Worm (Caenorhabditis elegans): ENCODE data around the gene C45H4.21.

C45H4.21 gene

DNA sequence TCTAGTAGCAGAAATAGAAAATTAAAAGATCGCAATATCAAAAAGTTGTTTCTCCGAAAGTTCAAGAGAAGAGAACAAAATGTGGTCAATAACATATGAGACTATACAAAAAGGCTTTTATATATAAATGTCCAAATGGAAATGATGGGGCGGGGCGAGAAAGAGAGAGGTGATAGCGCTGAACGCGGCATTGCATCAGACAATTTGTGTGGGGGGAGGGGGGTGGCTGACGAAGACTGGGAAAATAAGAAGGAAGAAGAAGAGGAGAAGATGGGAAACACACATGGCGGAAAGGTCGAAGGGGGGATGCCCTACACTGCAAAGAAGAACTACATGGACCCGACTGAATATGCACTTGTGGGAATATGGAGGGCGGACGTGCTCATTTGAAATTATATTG is 14.0 kb downstream of the C45H4.21 start:
- TF ChIP-seq snpc-4 (tag; optimal IDR thresholded peaks at IDR 0.05), result peak; percentile 23
- peak; percentile 11 for TF ChIP-seq elt-2 (tag; optimal IDR thresholded peaks at IDR 0.05)
- peak; percentile 52 for TF ChIP-seq nfya-1 (tag; optimal IDR thresholded peaks at IDR 0.05; ENCODE audit: insufficient read depth)
- peak; percentile 39 for TF ChIP-seq lin-39 (tag; optimal IDR thresholded peaks at IDR 0.05)
- TF ChIP-seq aly-2 (tag; optimal IDR thresholded peaks at IDR 0.05), result no peak
- peak; percentile 27 for TF ChIP-seq fkh-10 (GFP tag; optimal IDR thresholded peaks at IDR 0.05)
- TF ChIP-seq ceh-9 (tag; optimal IDR thresholded peaks at IDR 0.05), result no peak
- TF ChIP-seq hmg-11 (tag; optimal IDR thresholded peaks at IDR 0.05), result peak; percentile 54
- TF ChIP-seq jun-1 (tag; optimal IDR thresholded peaks at IDR 0.05), result peak; percentile 86

DNA sequence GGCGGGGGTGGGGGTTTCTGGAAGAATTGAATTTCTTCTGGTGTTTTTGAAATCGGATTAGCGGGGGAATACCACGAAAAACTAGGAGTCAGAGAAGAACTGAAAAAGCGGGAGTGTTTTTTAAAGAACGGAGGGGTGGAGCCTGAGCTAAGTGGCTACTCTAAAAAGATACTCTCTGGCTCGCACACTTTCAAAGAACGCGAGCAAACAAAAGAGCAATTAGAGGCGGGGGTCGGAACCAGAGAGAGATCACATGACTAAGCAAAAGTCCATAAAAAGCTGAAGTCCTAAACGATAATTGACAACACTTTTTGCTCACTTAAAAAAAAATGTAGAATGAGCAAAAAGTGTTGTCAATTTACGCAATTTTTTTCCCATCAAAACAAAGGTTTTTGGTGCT is 15.0 kb downstream of the C45H4.21 start:
- TF ChIP-seq ceh-16 (tag; optimal IDR thresholded peaks at IDR 0.05) (no peak), unc-62 (GFP tag; optimal IDR thresholded peaks at IDR 0.05) (no peak), nhr-12 (tag; optimal IDR thresholded peaks at IDR 0.05) (no peak), pqm-1 (tag; optimal IDR thresholded peaks at IDR 0.05) (no peak), elt-3 (tag; optimal IDR thresholded peaks at IDR 0.05) (no peak), lin-15B (tag; optimal IDR thresholded peaks at IDR 0.05) (no peak), lin-39 (tag; optimal IDR thresholded peaks at IDR 0.05) (peak; percentile 56), nfya-1 (tag; optimal IDR thresholded peaks at IDR 0.05; ENCODE audit: insufficient read depth) (peak; percentile 35), zag-1 (tag; optimal IDR thresholded peaks at IDR 0.05) (no peak), fkh-2 (tag; optimal IDR thresholded peaks at IDR 0.05) (no peak), ztf-4 (tag; optimal IDR thresholded peaks at IDR 0.05) (no peak), fos-1 (tag; optimal IDR thresholded peaks at IDR 0.05) (no peak)

DNA sequence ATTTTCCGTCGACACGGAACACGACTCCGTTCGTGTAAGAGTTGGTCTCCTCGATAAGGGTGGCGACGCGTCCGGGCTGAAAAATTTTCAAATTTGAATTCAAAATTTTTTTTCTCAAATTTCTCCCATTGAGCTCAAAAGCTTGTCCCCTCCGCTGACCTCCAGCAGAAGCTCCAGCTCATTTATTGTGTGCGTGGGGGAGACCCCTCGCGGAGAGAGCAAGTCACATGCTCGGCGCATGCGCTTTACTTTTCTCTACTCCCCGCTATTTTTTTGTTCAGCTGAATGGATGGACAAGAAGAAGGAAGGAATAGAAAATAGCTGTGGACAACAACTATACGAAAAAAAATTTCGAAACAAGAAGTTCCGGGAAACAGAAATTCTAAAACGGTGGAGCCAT is 15.8 kb downstream of the C45H4.21 start:
- TF ChIP-seq ceh-16 (tag; optimal IDR thresholded peaks at IDR 0.05) (no peak), tbx-2 (tag; optimal IDR thresholded peaks at IDR 0.05) (peak; percentile 7), mml-1 (tag; optimal IDR thresholded peaks at IDR 0.05) (peak; percentile 93), nhr-77 (tag; optimal IDR thresholded peaks at IDR 0.05) (no peak), ceh-82 (tag; optimal IDR thresholded peaks at IDR 0.05) (no peak), unc-39 (tag; optimal IDR thresholded peaks at IDR 0.05) (no peak), R02D3.7 (tag; optimal IDR thresholded peaks at IDR 0.05) (no peak), snpc-4 (tag; optimal IDR thresholded peaks at IDR 0.05) (peak; percentile 50), ceh-9 (tag; optimal IDR thresholded peaks at IDR 0.05) (no peak), ZK546.5 (tag; optimal IDR thresholded peaks at IDR 0.05) (no peak), eor-1 (tag; optimal IDR thresholded peaks at IDR 0.05) (no peak), nhr-67 (tag; optimal IDR thresholded peaks at IDR 0.05) (no peak), nhr-12 (tag; optimal IDR thresholded peaks at IDR 0.05) (no peak), mdl-1 (tag; optimal IDR thresholded peaks at IDR 0.05) (peak; percentile 49), nhr-43 (tag; optimal IDR thresholded peaks at IDR 0.05; ENCODE audit: poor library complexity, severe bottlenecking) (no peak), daf-12 (tag; optimal IDR thresholded peaks at IDR 0.05) (no peak), elt-2 (tag; optimal IDR thresholded peaks at IDR 0.05) (peak; percentile 5), lsy-12 (tag; optimal IDR thresholded peaks at IDR 0.05) (no peak), nhr-11 (tag; optimal IDR thresholded peaks at IDR 0.05) (no peak), elt-1 (tag; optimal IDR thresholded peaks at IDR 0.05) (no peak), elt-3 (tag; optimal IDR thresholded peaks at IDR 0.05) (no peak), hmg-11 (tag; optimal IDR thresholded peaks at IDR 0.05) (peak; percentile 80), unc-62 (GFP tag; optimal IDR thresholded peaks at IDR 0.05) (no peak), nhr-237 (tag; optimal IDR thresholded peaks at IDR 0.05) (no peak), egl-27 (tag; optimal IDR thresholded peaks at IDR 0.05) (no peak), pha-4 (tag; optimal IDR thresholded peaks at IDR 0.05) (peak; percentile 50), sea-2 (GFP tag; optimal IDR thresholded peaks at IDR 0.05) (no peak), fos-1 (tag; optimal IDR thresholded peaks at IDR 0.05) (no peak), zag-1 (tag; optimal IDR thresholded peaks at IDR 0.05) (no peak), ceh-28 (tag; optimal IDR thresholded peaks at IDR 0.05) (no peak), nhr-28 (tag; optimal IDR thresholded peaks at IDR 0.05) (no peak), nhr-23 (tag; optimal IDR thresholded peaks at IDR 0.05) (no peak), ztf-11 (tag; optimal IDR thresholded peaks at IDR 0.05) (no peak), jun-1 (tag; optimal IDR thresholded peaks at IDR 0.05) (peak; percentile 28), aly-2 (tag; optimal IDR thresholded peaks at IDR 0.05) (no peak), nfya-1 (tag; optimal IDR thresholded peaks at IDR 0.05; ENCODE audit: insufficient read depth) (peak; percentile 86), lin-15B (tag; optimal IDR thresholded peaks at IDR 0.05) (no peak), ama-1 (optimal IDR thresholded peaks at IDR 0.05) (no peak), fkh-2 (tag; optimal IDR thresholded peaks at IDR 0.05) (no peak), egl-5 (tag; optimal IDR thresholded peaks at IDR 0.05) (peak; percentile 42), lin-39 (tag; optimal IDR thresholded peaks at IDR 0.05) (peak; percentile 74), pqm-1 (tag; optimal IDR thresholded peaks at IDR 0.05) (peak; percentile 11), ztf-4 (tag; optimal IDR thresholded peaks at IDR 0.05) (no peak), fkh-10 (GFP tag; optimal IDR thresholded peaks at IDR 0.05) (peak; percentile 68), skn-1 (tag; optimal IDR thresholded peaks at IDR 0.05) (no peak), nhr-25 (tag; optimal IDR thresholded peaks at IDR 0.05) (no peak), nhr-76 (tag; optimal IDR thresholded peaks at IDR 0.05) (no peak)

Measured in whole organism, L3 larva.